Fruit fly (Drosophila melanogaster) whole organism, embryonic: Measurements from ENCODE around the gene CG1943.

Experiments used
- Antp ChIP-seq: fragments of 200-800 bp; sonication (Bioruptor generic); optimal IDR thresholded peaks from 3 replicates; lab custom pipeline; 2016; ENCODE audit warnings: missing biosample characterization, missing genetic modification characterization
- CG10147 ChIP-seq: fragments of 200-800 bp; sonication (Bioruptor generic); optimal IDR thresholded peaks from 2 replicates; lab custom pipeline; 2019; ENCODE audit warnings: missing biosample characterization, mild to moderate bottlenecking, missing genetic modification characterization, moderate library complexity
- CG12299 ChIP-seq: fragments of 200-800 bp; sonication (Bioruptor generic); optimal IDR thresholded peaks from 2 replicates; lab custom pipeline; 2018; ENCODE audit warnings: missing biosample characterization, mild to moderate bottlenecking, missing genetic modification characterization
- CG13424 ChIP-seq: fragments of 200-800 bp; sonication (Bioruptor generic); optimal IDR thresholded peaks from 2 replicates; lab custom pipeline; 2019; ENCODE audit warnings: missing biosample characterization, mild to moderate bottlenecking, missing genetic modification characterization, moderate library complexity
- CG1529 ChIP-seq: fragments of 200-800 bp; sonication (Bioruptor generic); optimal IDR thresholded peaks from 3 replicates; lab custom pipeline; 2018; ENCODE audit warnings: missing biosample characterization, missing genetic modification characterization
- CG17328 ChIP-seq: fragments of 200-800 bp; sonication (Bioruptor generic); IDR thresholded peaks from 2 replicates; pipeline ENCODE4 v1.3.6; 2022; ENCODE audit warnings: missing biosample characterization, missing genetic modification characterization
- CG17385 ChIP-seq: fragments of 200-800 bp; sonication (Bioruptor generic); optimal IDR thresholded peaks from 3 replicates; lab custom pipeline; 2018; ENCODE audit warnings: missing biosample characterization, mild to moderate bottlenecking, missing genetic modification characterization
- CG17912 ChIP-seq: fragments of 200-800 bp; sonication (Bioruptor generic); optimal IDR thresholded peaks from 2 replicates; lab custom pipeline; 2018; ENCODE audit warnings: missing biosample characterization, mild to moderate bottlenecking, missing genetic modification characterization
- CG2129 ChIP-seq: fragments of 200-800 bp; sonication (Bioruptor generic); IDR thresholded peaks from 2 replicates; pipeline ENCODE4 v1.3.6; 2022; ENCODE audit warnings: missing biosample characterization, missing genetic modification characterization; ENCODE audit not compliant: partially characterized antibody
- CG2712 ChIP-seq: fragments of 200-800 bp; optimal IDR thresholded peaks from 3 replicates; lab custom pipeline; 2019; ENCODE audit warnings: missing biosample characterization, mild to moderate bottlenecking, missing genetic modification characterization, moderate library complexity
- CG4424 ChIP-seq: fragments of 200-800 bp; sonication (Bioruptor generic); optimal IDR thresholded peaks from 3 replicates; lab custom pipeline; 2016; ENCODE audit warnings: missing biosample characterization, missing genetic modification characterization
- CG5953 ChIP-seq: fragments of 200-800 bp; sonication (Bioruptor generic); IDR thresholded peaks from 2 replicates; pipeline ENCODE4 v1.3.6; 2022; ENCODE audit warnings: missing biosample characterization, missing genetic modification characterization
- CG6254 ChIP-seq: fragments of 200-800 bp; sonication (Bioruptor generic); optimal IDR thresholded peaks from 3 replicates; lab custom pipeline; 2017; ENCODE audit warnings: mild to moderate bottlenecking, missing biosample characterization, missing genetic modification reagents, missing genetic modification characterization
- CG8359 ChIP-seq: fragments of 200-800 bp; sonication (Bioruptor generic); optimal IDR thresholded peaks from 2 replicates; lab custom pipeline; 2017; ENCODE audit warnings: missing biosample characterization, mild to moderate bottlenecking, missing genetic modification characterization, borderline replicate concordance
- CG9797 ChIP-seq: fragments of 200-800 bp; sonication (Bioruptor generic); optimal IDR thresholded peaks from 3 replicates; lab custom pipeline; 2018; ENCODE audit warnings: missing biosample characterization, mild to moderate bottlenecking, missing genetic modification characterization
- Chrac-16 ChIP-seq: fragments of 200-800 bp; sonication (Bioruptor generic); optimal IDR thresholded peaks from 3 replicates; lab custom pipeline; 2016; ENCODE audit warnings: missing biosample characterization, missing genetic modification characterization
- Eip74EF ChIP-seq, 2 experiments: fragments of 200-800 bp in 1 of 2; fragments of >200 bp in 1 of 2; sonication (Bioruptor generic) in 1 of 2; optimal IDR thresholded peaks; 2 replicates each; lab custom pipeline; 2017 to 2019; ENCODE audit warnings: missing biosample characterization in 2 of 2, missing genetic modification characterization in 2 of 2, mild to moderate bottlenecking in 1 of 2, moderate library complexity in 1 of 2
- HHEX ChIP-seq: fragments of 200-800 bp; sonication (Bioruptor generic); optimal IDR thresholded peaks from 3 replicates; lab custom pipeline; 2017; ENCODE audit warnings: missing biosample characterization, mild to moderate bottlenecking, missing genetic modification characterization, missing genetic modification reagents
- Hr3 ChIP-seq: fragments of 200-800 bp; sonication (Bioruptor generic); optimal IDR thresholded peaks from 3 replicates; lab custom pipeline; 2016; ENCODE audit warnings: missing biosample characterization, missing genetic modification characterization
- Optix ChIP-seq: fragments of 200-800 bp; sonication (Bioruptor generic); IDR thresholded peaks from 3 replicates; pipeline ENCODE4 v1.3.6; 2022; ENCODE audit warnings: missing biosample characterization, missing genetic modification characterization
- Scr ChIP-seq: fragments of 200-800 bp; sonication (Bioruptor generic); IDR thresholded peaks from 2 replicates; pipeline ENCODE4 v1.3.6; 2022; ENCODE audit warnings: missing biosample characterization, missing genetic modification characterization; ENCODE audit not compliant: partially characterized antibody
- Vsx1 ChIP-seq: fragments of 200-800 bp; sonication (Bioruptor generic); optimal IDR thresholded peaks from 2 replicates; lab custom pipeline; 2017; ENCODE audit warnings: missing biosample characterization, mild to moderate bottlenecking, missing genetic modification characterization, missing genetic modification reagents
- Xrp1 ChIP-seq: fragments of 200-800 bp; sonication (Bioruptor generic); IDR thresholded peaks from 2 replicates; pipeline ENCODE4 v1.3.6; 2022; ENCODE audit warnings: missing biosample characterization, missing genetic modification characterization
- amos ChIP-seq: fragments of 200-800 bp; sonication (Bioruptor generic); IDR thresholded peaks from 2 replicates; pipeline ENCODE4 v1.3.6; 2022; ENCODE audit warnings: missing biosample characterization, missing genetic modification characterization; ENCODE audit not compliant: partially characterized antibody
- aop ChIP-seq: fragments of 200-800 bp; sonication (Bioruptor generic); IDR thresholded peaks from 2 replicates; pipeline ENCODE4 v1.3.6; 2022; ENCODE audit warnings: missing biosample characterization, missing genetic modification characterization
- ara ChIP-seq: fragments of 200-800 bp; sonication (Bioruptor generic); IDR thresholded peaks from 2 replicates; pipeline ENCODE4 v1.3.6; 2022; ENCODE audit warnings: missing biosample characterization, missing genetic modification characterization
- bab2 ChIP-seq: fragments of 200-800 bp; sonication (Bioruptor generic); optimal IDR thresholded peaks from 2 replicates; lab custom pipeline; 2016; ENCODE audit warnings: missing biosample characterization, missing genetic modification characterization
- cato ChIP-seq: fragments of 200-800 bp; sonication (Bioruptor generic); optimal IDR thresholded peaks from 2 replicates; lab custom pipeline; 2016; ENCODE audit warnings: missing biosample characterization, missing genetic modification characterization, borderline replicate concordance
- chif ChIP-seq, 2 experiments: fragments of 200-800 bp; sonication (Bioruptor generic); optimal IDR thresholded peaks; 3 replicates each; lab custom pipeline; 2016; ENCODE audit warnings: missing biosample characterization in 2 of 2, missing genetic modification characterization in 2 of 2
- chinmo ChIP-seq: fragments of 200-800 bp; sonication (Bioruptor generic); IDR thresholded peaks from 4 replicates; pipeline ENCODE4 v1.3.6; 2022; ENCODE audit warnings: missing biosample characterization, missing genetic modification characterization; ENCODE audit not compliant: partially characterized antibody
- ci ChIP-seq: fragments of 200-800 bp; sonication (Bioruptor generic); IDR thresholded peaks from 3 replicates; pipeline ENCODE4 v1.3.6; 2022; ENCODE audit warnings: missing biosample characterization, missing genetic modification characterization
- crc ChIP-seq: fragments of 200-800 bp; sonication (Bioruptor generic); optimal IDR thresholded peaks from 2 replicates; lab custom pipeline; 2016; ENCODE audit warnings: missing biosample characterization, missing genetic modification characterization
- ems ChIP-seq: fragments of 200-800 bp; sonication (Bioruptor generic); optimal IDR thresholded peaks from 3 replicates; lab custom pipeline; 2016; ENCODE audit warnings: missing biosample characterization, missing genetic modification characterization
- eyg ChIP-seq: fragments of 200-800 bp; sonication (Bioruptor generic); optimal IDR thresholded peaks from 3 replicates; lab custom pipeline; 2016; ENCODE audit warnings: missing biosample characterization, missing genetic modification characterization
- fru ChIP-seq: fragments of >200 bp; optimal IDR thresholded peaks from 2 replicates; lab custom pipeline; 2017
- gem ChIP-seq: fragments of 200-800 bp; sonication (Bioruptor generic); optimal IDR thresholded peaks from 2 replicates; lab custom pipeline; 2019; ENCODE audit warnings: missing biosample characterization, mild to moderate bottlenecking, missing genetic modification characterization, moderate library complexity
- gt ChIP-seq: fragments of 200-800 bp; sonication (Bioruptor generic); IDR thresholded peaks from 2 replicates; pipeline ENCODE4 v1.3.6; 2022; ENCODE audit warnings: missing biosample characterization, missing genetic modification characterization
- h ChIP-seq: fragments of >200 bp; optimal IDR thresholded peaks from 2 replicates; lab custom pipeline; 2017
- hth ChIP-seq: fragments of >200 bp; optimal IDR thresholded peaks from 2 replicates; lab custom pipeline; 2017; ENCODE audit warnings: inconsistent platforms
- jing ChIP-seq: fragments of 200-800 bp; sonication (Bioruptor generic); optimal IDR thresholded peaks from 2 replicates; lab custom pipeline; 2018; ENCODE audit warnings: missing biosample characterization, mild to moderate bottlenecking, missing genetic modification characterization
- jumu ChIP-seq: fragments of 200-800 bp; sonication (Bioruptor generic); optimal IDR thresholded peaks from 3 replicates; lab custom pipeline; 2016; ENCODE audit warnings: missing biosample characterization, missing genetic modification characterization
- kah ChIP-seq: fragments of 200-800 bp; sonication (Bioruptor generic); optimal IDR thresholded peaks from 2 replicates; lab custom pipeline; 2018; ENCODE audit warnings: missing biosample characterization, mild to moderate bottlenecking, missing genetic modification characterization
- nerfin-1 ChIP-seq: fragments of 200-800 bp; sonication (Bioruptor generic); optimal IDR thresholded peaks from 3 replicates; lab custom pipeline; 2019; ENCODE audit warnings: missing biosample characterization, mild to moderate bottlenecking, missing genetic modification characterization, moderate library complexity
- peb ChIP-seq: fragments of 200-800 bp; sonication (Bioruptor generic); IDR thresholded peaks from 2 replicates; pipeline ENCODE4 v1.3.6; 2022; ENCODE audit warnings: missing biosample characterization, missing genetic modification characterization
- pita ChIP-seq: fragments of 200-800 bp; sonication (Bioruptor generic); optimal IDR thresholded peaks from 2 replicates; lab custom pipeline; 2017; ENCODE audit warnings: missing biosample characterization, mild to moderate bottlenecking, missing genetic modification characterization
- ranshi ChIP-seq: fragments of 200-800 bp; sonication (Bioruptor generic); IDR thresholded peaks from 2 replicates; pipeline ENCODE4 v1.3.6; 2022; ENCODE audit warnings: missing biosample characterization, missing genetic modification characterization
- shn ChIP-seq: fragments of 200-800 bp; sonication (Bioruptor generic); optimal IDR thresholded peaks from 3 replicates; lab custom pipeline; 2016; ENCODE audit warnings: missing biosample characterization, missing genetic modification characterization
- sob ChIP-seq: fragments of 200-800 bp; sonication (Bioruptor generic); IDR thresholded peaks from 2 replicates; pipeline ENCODE4 v1.3.6; 2022; ENCODE audit warnings: missing biosample characterization, missing genetic modification characterization
- sr ChIP-seq: fragments of 200-800 bp; sonication (Bioruptor generic); IDR thresholded peaks from 3 replicates; pipeline ENCODE4 v1.3.6; 2022; ENCODE audit warnings: missing biosample characterization, missing genetic modification characterization
- ssp ChIP-seq: fragments of 200-800 bp; sonication (Bioruptor generic); IDR thresholded peaks from 2 replicates; pipeline ENCODE4 v1.3.6; 2022; ENCODE audit warnings: missing biosample characterization, missing genetic modification characterization
- sug ChIP-seq: fragments of 200-800 bp; optimal IDR thresholded peaks from 2 replicates; lab custom pipeline; 2019; ENCODE audit warnings: missing biosample characterization, mild to moderate bottlenecking, missing genetic modification characterization, moderate library complexity
- z ChIP-seq: fragments of 200-800 bp; sonication (Bioruptor generic); IDR thresholded peaks from 3 replicates; pipeline ENCODE4 v1.3.6; 2022; ENCODE audit warnings: missing biosample characterization, missing genetic modification characterization

CG1943 gene

DNA sequence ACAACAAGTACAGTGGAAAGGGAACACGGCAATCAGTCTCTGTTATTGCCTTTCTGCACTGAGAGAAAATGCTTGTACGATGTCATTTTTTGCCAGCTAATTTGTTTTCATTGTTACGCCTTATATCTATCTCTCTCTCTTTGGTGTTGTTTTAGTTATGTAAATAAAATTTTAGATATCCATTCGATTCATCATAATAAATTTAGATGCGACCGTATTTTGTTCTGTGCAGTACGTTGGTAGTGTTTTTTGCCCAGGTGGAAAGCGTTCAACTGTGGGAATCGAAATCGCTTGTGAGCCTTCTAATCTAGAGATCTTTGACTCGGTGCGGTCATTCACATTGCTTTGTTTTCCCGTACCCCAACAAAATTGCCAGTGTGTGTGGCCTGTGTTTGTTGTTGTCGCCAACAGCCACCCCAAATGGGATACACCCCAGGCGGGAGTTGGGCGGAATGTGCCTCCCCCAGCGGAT, 1.1 kb downstream of the CG1943 start (continued):
- TF ChIP-seq ranshi (GFP tag; lab: Robert Waterston, UW) (no peak), CG1529 (GFP tag; lab: Kevin White, UChicago) (peak; percentile 66), Optix (GFP tag; lab: Robert Waterston, UW) (no peak), gt (GFP tag; lab: Robert Waterston, UW) (no peak), jing (GFP tag; lab: Kevin White, UChicago) (no peak), CG17385 (peak; percentile 86), HHEX (GFP tag; lab: Kevin White, UChicago) (peak; percentile 86), CG6254 (GFP tag; lab: Kevin White, UChicago) (peak; percentile 80), CG4424 (GFP tag; lab: Kevin White, UChicago) (peak; percentile 87), CG5953 (GFP tag; lab: Robert Waterston, UW) (no peak), CG8359 (GFP tag; lab: Kevin White, UChicago) (peak; percentile 84), chif (GFP tag; optimal IDR thresholded peaks at IDR 0.05; lab: Kevin White, UChicago) (peak; percentile 87 to 90), CG13424 (tag; lab: Kevin White, UChicago) (peak; percentile 88), peb (no peak), ci (GFP tag; lab: Robert Waterston, UW) (no peak), CG17912 (GFP tag; lab: Kevin White, UChicago) (no peak), z (GFP tag; lab: Robert Waterston, UW) (no peak), CG10147 (peak; percentile 92), eyg (GFP tag; lab: Kevin White, UChicago) (peak; percentile 75), sob (GFP tag; lab: Robert Waterston, UW) (no peak), amos (GFP tag; lab: Robert Waterston, UW) (no peak), CG17328 (GFP tag; lab: Robert Waterston, UW) (no peak), CG2129 (GFP tag; lab: Robert Waterston, UW) (no peak), Vsx1 (GFP tag; lab: Kevin White, UChicago) (peak; percentile 85), sug (tag; lab: Kevin White, UChicago) (peak; percentile 85), bab2 (GFP tag; lab: Kevin White, UChicago) (peak; percentile 95), ssp (GFP tag; lab: Robert Waterston, UW) (no peak), Antp (GFP tag; lab: Kevin White, UChicago) (peak; percentile 84), ara (GFP tag; lab: Robert Waterston, UW) (no peak), fru (lab: Kevin White, UChicago) (no peak), jumu (peak; percentile 72), sr (GFP tag; lab: Robert Waterston, UW) (no peak), ems (GFP tag; lab: Kevin White, UChicago) (peak; percentile 87), Hr3 (peak; percentile 83), CG9797 (GFP tag; lab: Kevin White, UChicago) (no peak), CG2712 (tag; lab: Kevin White, UChicago) (peak; percentile 92), nerfin-1 (peak; percentile 83), kah (GFP tag; lab: Kevin White, UChicago) (peak; percentile 73), crc (GFP tag; lab: Kevin White, UChicago) (peak; percentile 74), aop (GFP tag; lab: Robert Waterston, UW) (no peak), h (no peak), Scr (no peak), shn (peak; percentile 88), chinmo (GFP tag; lab: Robert Waterston, UW) (no peak), CG12299 (tag; lab: Kevin White, UChicago) (peak; percentile 70), pita (no peak), cato (peak; percentile 71), Eip74EF (GFP tag; optimal IDR thresholded peaks at IDR 0.05; lab: Kevin White, UChicago) (peak in 1 of 2 experiments; percentile 72), Xrp1 (GFP tag; lab: Robert Waterston, UW) (no peak), gem (peak; percentile 91), Chrac-16 (GFP tag; lab: Kevin White, UChicago) (peak; percentile 88), hth (lab: Kevin White, UChicago) (no peak)
